Fruit fly (Drosophila melanogaster): ENCODE data around the gene Jon99Fii.

DNA sequence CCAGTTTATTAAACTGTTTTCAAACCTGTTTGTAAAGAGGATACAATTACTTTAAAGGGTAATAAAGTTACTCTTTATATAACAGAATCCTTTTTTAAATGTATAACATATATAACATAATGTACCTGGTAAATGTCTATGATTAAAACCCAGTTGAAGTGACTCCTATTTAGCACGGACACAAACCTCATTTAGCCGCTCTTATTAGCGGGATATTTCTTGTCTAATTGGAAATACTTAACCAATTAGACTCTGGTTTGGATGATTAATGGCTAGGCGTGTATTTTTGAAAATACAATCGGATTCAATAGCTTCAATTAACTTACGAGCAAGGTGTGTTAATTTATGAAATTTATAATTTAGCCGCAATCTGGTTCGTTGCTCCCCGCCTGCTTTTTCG lies 20.7 kb downstream of the Jon99Fii start:
- TF ChIP-seq Dll (optimal IDR thresholded peaks at IDR 0.05) (no peak), pan (optimal IDR thresholded peaks at IDR 0.05) (no peak), psq (optimal IDR thresholded peaks at IDR 0.05) (no peak), CG8478 (optimal IDR thresholded peaks at IDR 0.05) (no peak), usp (GFP tag; optimal IDR thresholded peaks at IDR 0.05) (no peak), EcR (GFP tag; optimal IDR thresholded peaks at IDR 0.05) (no peak)

Data from whole organism.